Worm (Caenorhabditis elegans) whole organism, late embryonic: ENCODE data around the gene nstp-8.

ENCODE experiments used
- F13H6.1 ChIP-seq: sonication (generic microtip); optimal IDR thresholded peaks from 2 replicates; lab custom pipeline; 2016; ENCODE audit warnings: missing genetic modification characterization, missing compliant biosample characterization
- K02D7.2 ChIP-seq: sonication (generic microtip); optimal IDR thresholded peaks from 2 replicates; lab custom pipeline; 2017; ENCODE audit warnings: mild to moderate bottlenecking, missing genetic modification characterization, missing compliant biosample characterization
- Y22D7AL.16 ChIP-seq: sonication (generic microtip); optimal IDR thresholded peaks from 2 replicates; lab custom pipeline; 2016; ENCODE audit warnings: missing genetic modification characterization, missing compliant biosample characterization
- ama-1 ChIP-seq: fragments of 150-350 bp; optimal IDR thresholded peaks from 2 replicates; lab custom pipeline; 2014
- ceh-18 ChIP-seq: sonication (generic microtip); optimal IDR thresholded peaks from 2 replicates; lab custom pipeline; 2016; ENCODE audit warnings: missing genetic modification characterization, missing compliant biosample characterization
- ceh-19 ChIP-seq: fragments of 200-800 bp; sonication (Bioruptor generic); optimal IDR thresholded peaks from 2 replicates; lab custom pipeline; 2018; ENCODE audit warnings: mild to moderate bottlenecking, missing genetic modification characterization, missing compliant biosample characterization
- ceh-24 ChIP-seq: sonication (generic microtip); optimal IDR thresholded peaks from 2 replicates; lab custom pipeline; 2016; ENCODE audit warnings: mild to moderate bottlenecking, missing genetic modification characterization, missing compliant biosample characterization
- ceh-30 ChIP-seq: fragments of 150-350 bp; optimal IDR thresholded peaks from 2 replicates; lab custom pipeline; 2014; ENCODE audit warnings: missing biosample characterization, missing genetic modification characterization
- ceh-31 ChIP-seq: sonication (generic microtip); optimal IDR thresholded peaks from 2 replicates; lab custom pipeline; 2016; ENCODE audit warnings: missing genetic modification characterization, missing compliant biosample characterization
- che-1 ChIP-seq: sonication (generic microtip); optimal IDR thresholded peaks from 2 replicates; lab custom pipeline; 2016; ENCODE audit warnings: mild to moderate bottlenecking, missing genetic modification characterization, missing compliant biosample characterization
- dve-1 ChIP-seq: sonication (generic microtip); optimal IDR thresholded peaks from 2 replicates; lab custom pipeline; 2017; ENCODE audit warnings: antibody characterized with exemption, mild to moderate bottlenecking, missing genetic modification characterization, missing compliant biosample characterization
- fax-1 ChIP-seq: sonication (generic microtip); optimal IDR thresholded peaks from 2 replicates; lab custom pipeline; 2016; ENCODE audit warnings: missing genotype, missing genetic modification characterization, missing compliant biosample characterization
- fkh-10 ChIP-seq: fragments of 150-350 bp; optimal IDR thresholded peaks from 2 replicates; lab custom pipeline; 2014; ENCODE audit warnings: missing biosample characterization, missing genetic modification reagents, missing genetic modification characterization
- gmeb-2 ChIP-seq: sonication (generic microtip); optimal IDR thresholded peaks from 2 replicates; lab custom pipeline; 2016; ENCODE audit warnings: missing genetic modification characterization, inconsistent platforms, missing compliant biosample characterization
- hlh-13 ChIP-seq: fragments of 200-800 bp; sonication (Bioruptor generic); optimal IDR thresholded peaks from 2 replicates; lab custom pipeline; 2018; ENCODE audit warnings: mild to moderate bottlenecking, missing genetic modification characterization, missing compliant biosample characterization
- hlh-15 ChIP-seq: sonication (generic microtip); optimal IDR thresholded peaks from 2 replicates; lab custom pipeline; 2016; ENCODE audit warnings: missing genetic modification characterization, missing compliant biosample characterization
- lim-6 ChIP-seq: sonication (generic microtip); optimal IDR thresholded peaks from 2 replicates; lab custom pipeline; 2016; ENCODE audit warnings: missing genetic modification characterization, missing compliant biosample characterization
- madf-2 ChIP-seq: sonication (generic microtip); optimal IDR thresholded peaks from 2 replicates; lab custom pipeline; 2017; ENCODE audit warnings: missing genetic modification characterization, missing compliant biosample characterization
- mec-3 ChIP-seq: sonication (generic microtip); optimal IDR thresholded peaks from 2 replicates; lab custom pipeline; 2016; ENCODE audit warnings: borderline replicate concordance, missing genetic modification characterization, missing compliant biosample characterization
- nhr-11 ChIP-seq: fragments of 150-350 bp; optimal IDR thresholded peaks from 2 replicates; lab custom pipeline; 2014; ENCODE audit warnings: missing biosample characterization, missing genetic modification characterization
- nhr-232 ChIP-seq: sonication (generic microtip); optimal IDR thresholded peaks from 2 replicates; lab custom pipeline; 2016; ENCODE audit warnings: missing genetic modification characterization, missing compliant biosample characterization
- npax-4 ChIP-seq: sonication (generic microtip); optimal IDR thresholded peaks from 2 replicates; lab custom pipeline; 2016; ENCODE audit warnings: missing genetic modification characterization, missing compliant biosample characterization
- odd-2 ChIP-seq: sonication (generic microtip); optimal IDR thresholded peaks from 2 replicates; lab custom pipeline; 2017; ENCODE audit warnings: antibody characterized with exemption, mild to moderate bottlenecking, missing genetic modification characterization, missing compliant biosample characterization
- pat-9 ChIP-seq: fragments of 200-800 bp; sonication (Bioruptor generic); optimal IDR thresholded peaks from 2 replicates; lab custom pipeline; 2018; ENCODE audit warnings: mild to moderate bottlenecking, missing genetic modification characterization, moderate library complexity, missing compliant biosample characterization
- rnt-1 ChIP-seq: sonication (generic microtip); optimal IDR thresholded peaks from 2 replicates; lab custom pipeline; 2016; ENCODE audit warnings: missing genetic modification characterization, missing compliant biosample characterization
- sdc-2 ChIP-seq: sonication (generic microtip); optimal IDR thresholded peaks from 2 replicates; lab custom pipeline; 2016; ENCODE audit warnings: missing genotype, missing genetic modification characterization, missing compliant biosample characterization
- sox-4 ChIP-seq: sonication (generic microtip); optimal IDR thresholded peaks from 2 replicates; lab custom pipeline; 2017; ENCODE audit warnings: mild to moderate bottlenecking, missing genetic modification characterization, inconsistent platforms, missing compliant biosample characterization
- tbx-2 ChIP-seq: sonication (generic microtip); optimal IDR thresholded peaks from 2 replicates; lab custom pipeline; 2016; ENCODE audit warnings: missing genetic modification characterization, missing compliant biosample characterization
- tbx-7 ChIP-seq: sonication (generic microtip); optimal IDR thresholded peaks from 2 replicates; lab custom pipeline; 2016; ENCODE audit warnings: missing genotype, missing genetic modification characterization, missing compliant biosample characterization
- unc-3 ChIP-seq, 2 experiments: fragments of 200-800 bp in 1 of 2; sonication (Bioruptor generic) in 1 of 2; sonication (generic microtip) in 1 of 2; conservative IDR thresholded peaks in 1 of 2; optimal IDR thresholded peaks in 1 of 2; 2 replicates each; pipeline versions ENCODE4 v1.3.6 to Lab custom; 2016 to 2022; ENCODE audit warnings: missing compliant biosample characterization in 2 of 2, missing genetic modification characterization in 2 of 2, missing genetic modification reagents in 1 of 2
- unc-42 ChIP-seq: sonication (generic microtip); optimal IDR thresholded peaks from 2 replicates; lab custom pipeline; 2016; ENCODE audit warnings: missing genotype, missing genetic modification characterization, missing compliant biosample characterization
- unc-55 ChIP-seq: sonication (generic microtip); optimal IDR thresholded peaks from 2 replicates; lab custom pipeline; 2017; ENCODE audit warnings: missing biosample characterization, missing genetic modification reagents, missing genetic modification characterization
- zip-5 ChIP-seq: sonication (generic microtip); optimal IDR thresholded peaks from 2 replicates; lab custom pipeline; 2016; ENCODE audit warnings: missing genetic modification characterization, missing compliant biosample characterization

nstp-8 gene

DNA sequence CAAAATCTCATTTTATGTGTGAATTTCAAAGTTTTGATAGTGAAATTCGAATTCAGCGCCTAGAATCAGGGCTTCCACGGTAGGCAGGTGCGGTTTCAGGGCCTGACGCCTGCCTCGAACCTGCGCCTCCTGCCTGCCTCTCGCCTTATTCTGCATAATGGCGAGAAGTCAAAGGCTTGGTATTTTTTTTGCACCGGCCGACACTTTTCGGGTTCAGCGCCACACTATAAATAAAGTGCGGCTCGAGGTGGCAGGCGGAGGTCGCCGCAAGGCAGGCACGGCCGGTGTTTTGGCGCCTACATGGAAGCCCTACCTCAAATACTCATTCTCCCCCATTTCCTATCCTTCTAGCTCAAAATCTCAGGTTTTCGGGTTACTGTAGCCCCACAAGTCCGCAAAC is 15.1 kb upstream of the nstp-8 start:
- TF ChIP-seq che-1 (no peak), rnt-1 (tag; lab: Kevin White, UChicago) (no peak), ceh-18 (tag; lab: Kevin White, UChicago) (no peak)

- TF ChIP-seq nhr-11 (tag; lab: Kevin White, UChicago) (no peak), fax-1 (tag; lab: Kevin White, UChicago) (no peak), ceh-24 (tag; lab: Kevin White, UChicago) (no peak), Y22D7AL.16 (tag; lab: Kevin White, UChicago) (no peak), zip-5 (tag; lab: Kevin White, UChicago) (no peak), sox-4 (tag; lab: Kevin White, UChicago) (no peak), mec-3 (no peak), unc-55 (GFP tag; lab: Kevin White, UChicago) (no peak), sdc-2 (tag; lab: Kevin White, UChicago) (no peak), tbx-2 (tag; lab: Kevin White, UChicago) (no peak), madf-2 (no peak), dve-1 (tag; lab: Kevin White, UChicago) (no peak), hlh-15 (tag; lab: Kevin White, UChicago) (no peak), nhr-232 (tag; lab: Kevin White, UChicago) (no peak), rnt-1 (tag; lab: Kevin White, UChicago) (no peak), F13H6.1 (tag; lab: Kevin White, UChicago) (no peak), tbx-7 (tag; lab: Kevin White, UChicago) (no peak)
- TF ChIP-seq, all 69 proteins: peak for 0
Measured at ce11 chrV:2201240-2201639, 14.2 kb upstream of the nstp-8 start, which contains the start of gene cyp-32B1. Gene cyp-32B1 (minus strand): TSS chrV:2201415.

DNA sequence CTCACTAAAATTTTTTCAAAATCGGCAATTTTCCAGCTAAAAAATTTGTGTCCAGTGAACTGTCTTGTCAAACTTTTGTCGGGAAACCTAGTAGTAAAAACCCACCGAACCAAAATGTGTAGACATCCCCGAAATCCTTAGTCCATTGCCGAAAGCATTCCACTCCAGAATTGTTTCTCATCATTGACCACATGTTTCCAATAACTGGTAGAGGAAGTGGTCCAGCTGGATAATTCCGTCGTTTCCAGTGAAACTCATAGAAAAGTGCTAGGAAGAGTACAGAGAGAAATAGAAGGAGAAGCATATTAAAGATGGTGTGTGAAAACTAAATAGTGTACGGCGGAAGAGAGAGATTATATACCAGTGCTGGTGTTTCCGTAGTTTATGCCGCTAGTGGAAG is 11.4 kb upstream of the nstp-8 start, which contains the start of gene cyp-33C12:
cyp-33C12 (minus strand) TSS at position 321 of the 400 bp plus-strand sequence.
- TF ChIP-seq pat-9 (tag; lab: Kevin White, UChicago): no peak
- TF ChIP-seq ceh-31 (tag; lab: Kevin White, UChicago): no peak
- no peak for TF ChIP-seq ama-1
- no peak for TF ChIP-seq ceh-19 (GFP tag; lab: Kevin White, UChicago)
- no peak for TF ChIP-seq K02D7.2

- TF ChIP-seq gmeb-2 (tag; lab: Kevin White, UChicago) (no peak), fkh-10 (GFP tag; lab: Kevin White, UChicago) (no peak), unc-55 (GFP tag; lab: Kevin White, UChicago) (no peak), unc-3 (GFP tag; conservative IDR thresholded peaks at IDR 0.05; lab: Robert Waterston, UW) (no peak), unc-3 (tag; optimal IDR thresholded peaks at IDR 0.05; lab: Kevin White, UChicago) (no peak), che-1 (no peak), ceh-30 (tag; lab: Kevin White, UChicago) (no peak), Y22D7AL.16 (tag; lab: Kevin White, UChicago) (no peak), ceh-18 (tag; lab: Kevin White, UChicago) (no peak), npax-4 (tag; lab: Kevin White, UChicago) (no peak), unc-42 (no peak)
Measured at ce11 chrV:2206181-2206580, 9.3 kb upstream of the nstp-8 start, which contains the start of gene srt-40. Gene srt-40 (minus strand): TSS chrV:2206281.

ce11 chrV:2206801-2207200 is 8.7 kb upstream of the nstp-8 start, which contains the start of gene svh-11:
Gene svh-11 (plus strand): TSS chrV:2207101.
- no peak for TF ChIP-seq ceh-31 (tag; lab: Kevin White, UChicago)
- TF ChIP-seq odd-2 (tag; lab: Kevin White, UChicago): no peak
- TF ChIP-seq lim-6 (tag; lab: Kevin White, UChicago): no peak
- no peak for TF ChIP-seq mec-3
- no peak for TF ChIP-seq tbx-7 (tag; lab: Kevin White, UChicago)
- TF ChIP-seq ama-1: no peak
- TF ChIP-seq hlh-13: no peak
